Fruit fly (Drosophila melanogaster) whole organism, embryonic: ENCODE measurements around the gene stg.

Experiments
- CG10321 ChIP-seq: fragments of 200-800 bp; sonication (Bioruptor generic); IDR thresholded peaks from 2 replicates; pipeline ENCODE4 v1.3.6; 2022; ENCODE audit warnings: missing biosample characterization, missing genetic modification characterization
- CG12942 ChIP-seq: fragments of 200-800 bp; sonication (Bioruptor generic); optimal IDR thresholded peaks from 3 replicates; lab custom pipeline; 2016; ENCODE audit warnings: missing biosample characterization, missing genetic modification characterization
- CG15601 ChIP-seq: fragments of 200-800 bp; sonication (Bioruptor generic); optimal IDR thresholded peaks from 3 replicates; lab custom pipeline; 2019; ENCODE audit warnings: missing biosample characterization, mild to moderate bottlenecking, missing genetic modification characterization, moderate library complexity
- CG2116 ChIP-seq: fragments of 200-800 bp; sonication (Bioruptor generic); optimal IDR thresholded peaks from 3 replicates; lab custom pipeline; 2018; ENCODE audit warnings: missing biosample characterization, mild to moderate bottlenecking, missing genetic modification characterization
- cas ChIP-seq: fragments of 200-800 bp; sonication (Bioruptor generic); IDR thresholded peaks from 2 replicates; pipeline ENCODE4 v1.3.6; 2022; ENCODE audit warnings: missing biosample characterization, missing genetic modification characterization
- insv ChIP-seq, 2 experiments: fragments of 200-800 bp; sonication (Bioruptor generic); optimal IDR thresholded peaks; 3 replicates each; lab custom pipeline; 2016 to 2018; ENCODE audit warnings: missing biosample characterization in 2 of 2, missing genetic modification characterization in 2 of 2
- pan ChIP-seq, 4 experiments: fragments of >200 bp in 3 of 4; fragments of 200-800 bp in 1 of 4; sonication (Bioruptor generic) in 1 of 4; optimal IDR thresholded peaks in 3 of 4; IDR thresholded peaks in 1 of 4; 2 replicates each; pipeline versions ENCODE4 v1.3.6 to Lab custom; 2017 to 2022; ENCODE audit warnings: missing biosample characterization in 2 of 4, missing genetic modification characterization in 2 of 4, mixed read lengths in 1 of 4

- TF ChIP-seq CG15601 (no peak), pan (optimal IDR thresholded peaks at IDR 0.05; lab: Kevin White, UChicago) (no peak), pan (GFP tag; optimal IDR thresholded peaks at IDR 0.05 in 1 of 2, IDR thresholded peaks at IDR 0.05 in 1 of 2) (no peak), cas (GFP tag; lab: Robert Waterston, UW) (no peak), CG12942 (GFP tag; lab: Kevin White, UChicago) (no peak), CG10321 (GFP tag; lab: Robert Waterston, UW) (no peak), CG2116 (GFP tag; lab: Kevin White, UChicago) (no peak), insv (GFP tag; optimal IDR thresholded peaks at IDR 0.05; lab: Kevin White, UChicago) (no peak)
These were observed 17.4 kb upstream of the stg start for dm6 chr3R:29273029-29273428.
